Worm (Caenorhabditis elegans): ENCODE results near the gene ptr-4.

The ptr-4 gene

DNA sequence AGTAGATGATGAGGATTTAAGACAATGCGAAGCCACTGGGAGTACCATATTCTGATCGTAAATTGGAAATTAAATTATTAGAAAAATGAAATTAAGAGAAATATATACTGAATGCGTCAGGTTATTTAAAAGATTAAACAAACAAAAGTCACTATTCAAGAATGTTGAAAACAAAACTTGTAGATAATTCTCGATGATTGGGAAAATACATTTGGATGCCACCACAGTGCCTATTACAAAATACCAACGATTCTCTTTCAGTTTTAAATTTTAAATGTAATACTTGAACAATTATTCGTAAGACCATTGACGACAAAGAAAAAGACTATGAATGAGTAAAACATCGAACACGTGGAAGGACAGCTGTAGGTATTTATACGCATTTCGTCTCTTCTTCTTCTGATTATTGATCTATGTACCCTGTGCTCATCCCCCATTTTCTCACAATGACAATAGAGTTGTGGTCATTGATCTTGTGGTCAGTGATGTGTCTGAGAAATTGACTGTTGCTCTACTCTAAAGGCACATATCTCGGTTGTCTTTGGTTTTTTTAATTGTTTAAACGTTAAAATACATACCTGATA lies 45.8 kb downstream of the ptr-4 start, which contains the start of gene C09B8.4:
Gene C09B8.4 (minus strand): TSS at position 51 of the 584 bp plus-strand sequence.
- TF ChIP-seq ref-1 (GFP tag; conservative IDR thresholded peaks at IDR 0.05) (no peak), tab-1 (GFP tag; IDR thresholded peaks at IDR 0.05) (no peak), flt-1 (GFP tag; IDR thresholded peaks at IDR 0.05) (no peak)

DNA sequence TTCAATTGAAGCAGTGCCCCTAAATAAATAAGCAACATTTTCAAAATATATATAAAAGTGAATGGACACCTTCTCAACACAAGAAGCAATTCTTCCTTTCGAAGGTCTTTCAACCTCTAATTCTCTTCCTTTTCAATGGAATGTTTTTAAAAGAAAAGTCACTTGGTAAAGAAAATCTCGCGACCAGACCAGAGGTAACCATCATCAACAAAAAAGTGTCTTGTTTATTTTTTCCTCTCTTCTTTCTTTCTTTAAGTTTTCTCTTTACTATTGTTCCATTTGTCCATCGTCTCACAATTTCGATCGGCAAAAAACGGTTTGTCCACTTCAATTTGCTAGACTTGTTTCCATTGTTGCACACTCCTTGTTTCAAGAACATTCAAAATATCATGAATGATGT lies 50.7 kb downstream of the ptr-4 start, which contains the start of gene C09B8.8:
Gene C09B8.8 (plus strand): TSS at position 397 of the 400 bp plus-strand sequence.
- TF ChIP-seq ref-1 (GFP tag; conservative IDR thresholded peaks at IDR 0.05) (no peak), T22C8.4 (GFP tag; IDR thresholded peaks at IDR 0.05) (no peak), tab-1 (GFP tag; IDR thresholded peaks at IDR 0.05) (no peak), flt-1 (GFP tag; IDR thresholded peaks at IDR 0.05) (no peak), med-1 (GFP tag; optimal IDR thresholded peaks at IDR 0.05; ENCODE audit: insufficient read depth) (no peak), ztf-29 (GFP tag; IDR thresholded peaks at IDR 0.05) (no peak)

Measured in whole organism, midembryonic.